Worm (Caenorhabditis elegans) whole organism, L3 larva: ENCODE measurements around the gene Y14H12A.1.

Source experiments
- R02D3.7 ChIP-seq: fragments of 150-350 bp; optimal IDR thresholded peaks from 2 replicates; lab custom pipeline; 2014; ENCODE audit warnings: missing biosample characterization, missing genetic modification characterization
- aly-2 ChIP-seq: fragments of 150-350 bp; optimal IDR thresholded peaks from 2 replicates; lab custom pipeline; 2014; ENCODE audit warnings: missing biosample characterization, missing genetic modification characterization
- ama-1 ChIP-seq: fragments of 150-350 bp; optimal IDR thresholded peaks from 2 replicates; lab custom pipeline; 2018
- ceh-28 ChIP-seq: fragments of 150-350 bp; optimal IDR thresholded peaks from 2 replicates; lab custom pipeline; 2014; ENCODE audit warnings: missing biosample characterization, missing genetic modification reagents, missing genetic modification characterization
- egl-5 ChIP-seq: fragments of 150-350 bp; optimal IDR thresholded peaks from 2 replicates; lab custom pipeline; 2017; ENCODE audit warnings: missing biosample characterization, missing genetic modification reagents, missing genetic modification characterization, inconsistent platforms
- eor-1 ChIP-seq, 2 experiments: fragments of 150-350 bp; optimal IDR thresholded peaks; 2 replicates each; lab custom pipeline; 2014 to 2018; ENCODE audit warnings: missing biosample characterization in 2 of 2, missing genetic modification characterization in 2 of 2
- fkh-10 ChIP-seq: sonication (generic microtip); optimal IDR thresholded peaks from 2 replicates; lab custom pipeline; 2017; ENCODE audit warnings: missing biosample characterization, missing genetic modification reagents, missing genetic modification characterization
- lsy-12 ChIP-seq: sonication (generic microtip); optimal IDR thresholded peaks from 2 replicates; lab custom pipeline; 2016; ENCODE audit warnings: mild to moderate bottlenecking, missing genetic modification characterization, missing compliant biosample characterization
- nhr-23 ChIP-seq: fragments of 150-350 bp; optimal IDR thresholded peaks from 2 replicates; lab custom pipeline; 2014; ENCODE audit warnings: missing biosample characterization, missing genetic modification reagents, missing genetic modification characterization
- nhr-237 ChIP-seq: fragments of 150-350 bp; optimal IDR thresholded peaks from 2 replicates; lab custom pipeline; 2014; ENCODE audit warnings: missing biosample characterization, missing genetic modification characterization
- nhr-25 ChIP-seq: sonication (generic microtip); optimal IDR thresholded peaks from 2 replicates; lab custom pipeline; 2017; ENCODE audit warnings: missing biosample characterization, missing genetic modification characterization
- nhr-76 ChIP-seq: fragments of 150-350 bp; sonication (generic microtip); optimal IDR thresholded peaks from 5 replicates; lab custom pipeline; 2014; ENCODE audit warnings: missing biosample characterization, missing genetic modification characterization
- pha-4 ChIP-seq: fragments of 150-350 bp; optimal IDR thresholded peaks from 2 replicates; lab custom pipeline; 2014; ENCODE audit warnings: missing biosample characterization, missing genetic modification reagents, missing genetic modification characterization
- sea-2 ChIP-seq: fragments of 150-350 bp; sonication (generic microtip); optimal IDR thresholded peaks from 4 replicates; lab custom pipeline; 2014; ENCODE audit warnings: missing biosample characterization, missing genetic modification reagents, missing genetic modification characterization
- unc-62 ChIP-seq: fragments of 150-350 bp; sonication (generic microtip); optimal IDR thresholded peaks from 4 replicates; lab custom pipeline; 2014; ENCODE audit warnings: missing biosample characterization, missing genetic modification reagents, missing genetic modification characterization
- zag-1 ChIP-seq: fragments of 150-350 bp; optimal IDR thresholded peaks from 2 replicates; lab custom pipeline; 2014; ENCODE audit warnings: missing biosample characterization, missing genetic modification characterization
- ztf-4 ChIP-seq: fragments of 150-350 bp; optimal IDR thresholded peaks from 2 replicates; lab custom pipeline; 2014; ENCODE audit warnings: missing biosample characterization, missing genetic modification characterization

Y14H12A.1 gene

DNA sequence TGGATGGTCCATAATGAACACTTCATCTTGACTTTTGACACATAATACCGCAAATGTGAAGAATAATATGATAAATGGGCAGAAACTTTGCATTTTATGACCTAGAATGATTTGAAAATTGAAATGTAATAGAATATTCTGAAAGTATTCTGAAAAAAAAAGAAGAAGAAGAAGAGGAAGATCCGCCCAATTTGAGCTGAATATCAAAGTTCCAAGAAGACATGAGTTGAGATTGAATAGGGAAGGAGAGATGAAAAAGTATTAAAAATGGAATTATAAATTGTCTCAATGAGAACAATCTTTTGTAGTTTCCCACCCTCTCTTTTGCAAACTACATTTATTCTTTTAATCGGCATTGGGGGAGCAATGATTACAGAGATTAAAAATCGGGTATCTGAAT is 39.3 kb downstream of the Y14H12A.1 start, which contains the start of gene K07D4.4:
Gene K07D4.4 (minus strand): TSS at position 101 of the 400 bp plus-strand sequence.
- TF ChIP-seq unc-62 (GFP tag; lab: Kevin White, UChicago) (no peak), ceh-28 (tag; lab: Kevin White, UChicago) (no peak), lsy-12 (tag; lab: Kevin White, UChicago) (no peak), ztf-4 (no peak), eor-1 (tag; optimal IDR thresholded peaks at IDR 0.05; lab: Kevin White, UChicago) (no peak), zag-1 (no peak), nhr-76 (no peak), fkh-10 (GFP tag; lab: Kevin White, UChicago) (no peak), nhr-25 (tag; lab: Kevin White, UChicago) (no peak), aly-2 (tag; lab: Kevin White, UChicago) (no peak), egl-5 (tag; lab: Kevin White, UChicago) (no peak)

DNA sequence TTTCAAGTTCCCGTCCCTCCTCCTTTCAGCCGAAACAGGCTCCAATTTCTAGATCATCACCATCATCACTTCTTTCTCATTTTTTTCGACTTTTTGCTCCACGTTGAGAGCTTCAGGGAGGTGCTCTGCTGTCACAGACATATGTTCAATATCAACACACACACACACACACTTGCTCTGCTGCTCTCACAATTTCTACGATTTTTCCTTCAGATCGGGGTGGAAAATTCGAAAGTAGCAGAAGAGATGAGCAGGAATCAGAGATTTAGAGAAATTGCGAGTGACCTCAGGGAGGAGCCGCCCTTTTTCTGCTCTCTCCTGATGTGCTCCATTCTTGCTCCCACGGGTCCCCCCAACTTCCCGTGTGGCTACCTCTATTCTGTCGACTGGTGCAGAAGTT is 45.5 kb downstream of the Y14H12A.1 start, which contains the start of gene pqn-48:
Gene pqn-48 (plus strand): TSS at position 344 of the 400 bp plus-strand sequence.
- TF ChIP-seq ama-1 (lab: Kevin White, UChicago): no peak
- TF ChIP-seq, all 47 proteins: peak for 0

- TF ChIP-seq nhr-23 (no peak), nhr-76 (no peak), sea-2 (GFP tag; lab: Kevin White, UChicago) (no peak), nhr-237 (tag; lab: Kevin White, UChicago) (no peak), pha-4 (no peak), ama-1 (lab: Kevin White, UChicago) (no peak), R02D3.7 (tag; lab: Kevin White, UChicago) (no peak)
These were observed 47.1 kb downstream of the Y14H12A.1 start for ce11 chrII:4040066-4040465.

DNA sequence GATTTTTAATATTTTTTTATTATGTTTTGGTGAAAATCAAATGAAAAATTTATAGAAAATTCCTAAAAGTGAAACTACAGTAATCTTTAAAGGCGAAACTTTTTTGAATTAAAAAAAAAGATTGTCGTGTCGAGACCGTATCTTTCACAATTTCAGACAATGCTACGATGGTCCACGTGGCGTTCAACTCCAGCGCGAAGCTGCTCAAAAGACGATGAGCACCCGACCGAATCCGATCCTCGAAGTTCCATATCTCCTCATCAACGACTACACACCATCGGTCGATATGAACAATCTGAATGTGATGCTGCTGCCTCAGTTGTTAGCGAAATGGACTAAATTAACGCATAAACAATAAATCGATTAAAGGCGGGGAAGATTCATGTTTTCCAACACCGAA is 49.7 kb downstream of the Y14H12A.1 start:
- TF ChIP-seq sea-2 (GFP tag; lab: Kevin White, UChicago) (no peak), ama-1 (lab: Kevin White, UChicago) (peak; percentile 8)
